Fruit fly (Drosophila melanogaster) whole organism, embryonic: ENCODE data around the gene CG13996.

ENCODE experiments used
- Atf-2 ChIP-seq: fragments of 200-800 bp; sonication (Bioruptor generic); optimal IDR thresholded peaks from 2 replicates; lab custom pipeline; 2016; ENCODE audit warnings: missing biosample characterization, missing genetic modification characterization
- Blimp-1 ChIP-seq: fragments of 200-800 bp; sonication (Bioruptor generic); optimal IDR thresholded peaks from 3 replicates; lab custom pipeline; 2018; ENCODE audit warnings: missing biosample characterization, missing genetic modification characterization, mild to moderate bottlenecking, moderate library complexity, missing genetic modification reagents
- CG11456 ChIP-seq: fragments of 200-800 bp; sonication (Bioruptor generic); IDR thresholded peaks from 3 replicates; pipeline ENCODE4 v1.3.6; 2022; ENCODE audit warnings: missing biosample characterization, missing genetic modification characterization
- CG11695 ChIP-seq: fragments of 200-800 bp; sonication (Bioruptor generic); IDR thresholded peaks from 3 replicates; pipeline ENCODE4 v1.3.6; 2022; ENCODE audit warnings: missing biosample characterization, missing genetic modification characterization
- CG15696 ChIP-seq: fragments of 200-800 bp; sonication (Bioruptor generic); optimal IDR thresholded peaks from 2 replicates; lab custom pipeline; 2019; ENCODE audit warnings: missing biosample characterization, mild to moderate bottlenecking, missing genetic modification characterization, moderate library complexity
- CG17359 ChIP-seq: fragments of 200-800 bp; sonication (Bioruptor generic); optimal IDR thresholded peaks from 3 replicates; lab custom pipeline; 2018; ENCODE audit warnings: missing biosample characterization, mild to moderate bottlenecking, missing genetic modification characterization, moderate library complexity
- CG17802 ChIP-seq: fragments of 200-800 bp; sonication (Bioruptor generic); optimal IDR thresholded peaks from 2 replicates; lab custom pipeline; 2018; ENCODE audit warnings: missing biosample characterization, mild to moderate bottlenecking, missing genetic modification characterization, moderate library complexity
- CG17829 ChIP-seq: fragments of 200-800 bp; optimal IDR thresholded peaks from 2 replicates; lab custom pipeline; 2019; ENCODE audit warnings: missing biosample characterization, mild to moderate bottlenecking, missing genetic modification characterization, moderate library complexity
- CG17912 ChIP-seq: fragments of 200-800 bp; sonication (Bioruptor generic); optimal IDR thresholded peaks from 2 replicates; lab custom pipeline; 2018; ENCODE audit warnings: missing biosample characterization, mild to moderate bottlenecking, missing genetic modification characterization
- CG18011 ChIP-seq: fragments of 200-800 bp; sonication (Bioruptor generic); optimal IDR thresholded peaks from 2 replicates; lab custom pipeline; 2017; ENCODE audit warnings: missing biosample characterization, missing genetic modification characterization, mild to moderate bottlenecking, moderate library complexity, missing genotype
- CG18764 ChIP-seq: fragments of 200-800 bp; sonication (Bioruptor generic); optimal IDR thresholded peaks from 3 replicates; lab custom pipeline; 2016; ENCODE audit warnings: missing biosample characterization, missing genetic modification characterization
- CG8944 ChIP-seq: fragments of 200-800 bp; sonication (Bioruptor generic); optimal IDR thresholded peaks from 3 replicates; lab custom pipeline; 2016; ENCODE audit warnings: missing biosample characterization, missing genetic modification characterization
- CG9817 ChIP-seq: fragments of 200-800 bp; sonication (Bioruptor generic); optimal IDR thresholded peaks from 2 replicates; lab custom pipeline; 2018; ENCODE audit warnings: missing biosample characterization, mild to moderate bottlenecking, missing genetic modification characterization, moderate library complexity
- CG9932 ChIP-seq: fragments of 200-800 bp; sonication (Bioruptor generic); IDR thresholded peaks from 2 replicates; pipeline ENCODE4 v1.3.6; 2022; ENCODE audit warnings: missing biosample characterization, missing genetic modification characterization
- Dbx ChIP-seq: fragments of 200-800 bp; sonication (Bioruptor generic); IDR thresholded peaks from 3 replicates; pipeline ENCODE4 v1.3.6; 2022; ENCODE audit warnings: missing biosample characterization, missing genetic modification characterization
- Drgx ChIP-seq: fragments of 200-800 bp; sonication (Bioruptor generic); IDR thresholded peaks from 2 replicates; pipeline ENCODE4 v1.3.6; 2022; ENCODE audit warnings: missing biosample characterization, missing genetic modification characterization
- Hand ChIP-seq: fragments of 200-800 bp; sonication (Bioruptor generic); optimal IDR thresholded peaks from 2 replicates; lab custom pipeline; 2017; ENCODE audit warnings: mild to moderate bottlenecking, missing biosample characterization, missing genetic modification reagents, missing genetic modification characterization
- Hmr ChIP-seq: fragments of 200-800 bp; sonication (Bioruptor generic); optimal IDR thresholded peaks from 3 replicates; lab custom pipeline; 2017; ENCODE audit warnings: mild to moderate bottlenecking, missing biosample characterization, missing genetic modification reagents, missing genetic modification characterization
- Hr3 ChIP-seq: fragments of 200-800 bp; sonication (Bioruptor generic); optimal IDR thresholded peaks from 3 replicates; lab custom pipeline; 2016; ENCODE audit warnings: missing biosample characterization, missing genetic modification characterization
- Hr51 ChIP-seq, 2 experiments: fragments of 200-800 bp; sonication (Bioruptor generic); optimal IDR thresholded peaks; 2 replicates in 1 of 2; 3 replicates in 1 of 2; lab custom pipeline; 2016 to 2018; ENCODE audit warnings: missing biosample characterization in 2 of 2, missing genetic modification characterization in 2 of 2, mild to moderate bottlenecking in 1 of 2, moderate library complexity in 1 of 2
- MTF-1 ChIP-seq: fragments of 200-800 bp; sonication (Bioruptor generic); optimal IDR thresholded peaks from 2 replicates; lab custom pipeline; 2018; ENCODE audit warnings: missing biosample characterization, mild to moderate bottlenecking, missing genetic modification characterization, borderline replicate concordance
- Meics ChIP-seq: fragments of 200-800 bp; sonication (Bioruptor generic); optimal IDR thresholded peaks from 2 replicates; lab custom pipeline; 2017; ENCODE audit warnings: missing biosample characterization, mild to moderate bottlenecking, missing genetic modification characterization
- Myb ChIP-seq: fragments of 200-800 bp; sonication (Bioruptor generic); optimal IDR thresholded peaks from 2 replicates; lab custom pipeline; 2016; ENCODE audit warnings: missing biosample characterization, missing genetic modification characterization
- NC2α ChIP-seq: fragments of 200-800 bp; sonication (Bioruptor generic); optimal IDR thresholded peaks from 2 replicates; lab custom pipeline; 2016; ENCODE audit warnings: missing biosample characterization, missing genetic modification characterization
- NfI ChIP-seq: fragments of 200-800 bp; sonication (Bioruptor generic); optimal IDR thresholded peaks from 3 replicates; lab custom pipeline; 2018; ENCODE audit warnings: missing biosample characterization, mild to moderate bottlenecking, missing genetic modification characterization, moderate library complexity
- Poxn ChIP-seq: fragments of 200-800 bp; sonication (Bioruptor generic); IDR thresholded peaks from 2 replicates; pipeline ENCODE4 v1.3.6; 2022; ENCODE audit warnings: missing biosample characterization, missing genetic modification characterization
- Stat92E ChIP-seq, 3 experiments: fragments of >200 bp in 2 of 3; fragments of 200-800 bp in 1 of 3; sonication (Bioruptor generic) in 1 of 3; optimal IDR thresholded peaks; 2 replicates each; lab custom pipeline; 2017 to 2019; ENCODE audit warnings: missing biosample characterization in 3 of 3, missing genetic modification characterization in 3 of 3, mild to moderate bottlenecking in 1 of 3, moderate library complexity in 1 of 3
- Taf1 ChIP-seq: fragments of 200-800 bp; sonication (Bioruptor generic); IDR thresholded peaks from 2 replicates; pipeline ENCODE4 v1.3.6; 2022; ENCODE audit warnings: missing biosample characterization, missing genetic modification characterization
- bbx ChIP-seq: fragments of 200-800 bp; sonication (Bioruptor generic); IDR thresholded peaks from 2 replicates; pipeline ENCODE4 v1.3.6; 2022; ENCODE audit warnings: missing biosample characterization, missing genetic modification characterization; ENCODE audit not compliant: partially characterized antibody
- ci ChIP-seq: fragments of 200-800 bp; sonication (Bioruptor generic); IDR thresholded peaks from 3 replicates; pipeline ENCODE4 v1.3.6; 2022; ENCODE audit warnings: missing biosample characterization, missing genetic modification characterization
- cwo ChIP-seq: fragments of 200-800 bp; sonication (Bioruptor generic); optimal IDR thresholded peaks from 3 replicates; lab custom pipeline; 2017; ENCODE audit warnings: missing biosample characterization, missing genetic modification characterization, mild to moderate bottlenecking, moderate library complexity, missing genetic modification reagents
- dysf ChIP-seq: fragments of 200-800 bp; sonication (Bioruptor generic); IDR thresholded peaks from 3 replicates; pipeline ENCODE4 v1.3.6; 2022; ENCODE audit warnings: missing biosample characterization, missing genetic modification characterization
- ewg ChIP-seq: fragments of 200-800 bp; sonication (Bioruptor generic); optimal IDR thresholded peaks from 3 replicates; lab custom pipeline; 2017; ENCODE audit warnings: mild to moderate bottlenecking, missing biosample characterization, missing genetic modification reagents, missing genetic modification characterization
- exex ChIP-seq: fragments of 200-800 bp; sonication (Bioruptor generic); optimal IDR thresholded peaks from 4 replicates; lab custom pipeline; 2018; ENCODE audit warnings: missing biosample characterization, mild to moderate bottlenecking, missing genetic modification characterization, moderate library complexity
- grau ChIP-seq: fragments of 200-800 bp; optimal IDR thresholded peaks from 3 replicates; lab custom pipeline; 2019; ENCODE audit warnings: missing biosample characterization, mild to moderate bottlenecking, missing genetic modification characterization, moderate library complexity
- hb ChIP-seq: fragments of 200-800 bp; sonication (Bioruptor generic); IDR thresholded peaks from 3 replicates; pipeline ENCODE4 v1.3.6; 2022; ENCODE audit warnings: missing biosample characterization, missing genetic modification characterization; ENCODE audit not compliant: partially characterized antibody
- her ChIP-seq: fragments of 200-800 bp; sonication (Bioruptor generic); optimal IDR thresholded peaks from 2 replicates; lab custom pipeline; 2016; ENCODE audit warnings: missing biosample characterization, missing genetic modification characterization
- insv ChIP-seq, 2 experiments: fragments of 200-800 bp; sonication (Bioruptor generic); optimal IDR thresholded peaks; 3 replicates each; lab custom pipeline; 2016 to 2018; ENCODE audit warnings: missing biosample characterization in 2 of 2, missing genetic modification characterization in 2 of 2
- inv ChIP-seq: fragments of 200-800 bp; sonication (Bioruptor generic); IDR thresholded peaks from 2 replicates; pipeline ENCODE4 v1.3.6; 2022; ENCODE audit warnings: missing biosample characterization, missing genetic modification characterization; ENCODE audit not compliant: partially characterized antibody
- lov ChIP-seq, 2 experiments: fragments of 200-800 bp in 1 of 2; fragments of >200 bp in 1 of 2; sonication (Bioruptor generic) in 1 of 2; IDR thresholded peaks in 1 of 2; optimal IDR thresholded peaks in 1 of 2; 2 replicates in 1 of 2; 3 replicates in 1 of 2; pipeline versions ENCODE4 v1.3.6 to Lab custom; 2017 to 2022; ENCODE audit warnings: missing biosample characterization in 1 of 2, missing genetic modification characterization in 1 of 2
- luna ChIP-seq: fragments of 200-800 bp; sonication (Bioruptor generic); optimal IDR thresholded peaks from 2 replicates; lab custom pipeline; 2016; ENCODE audit warnings: missing biosample characterization, missing genetic modification characterization
- onecut ChIP-seq: fragments of 200-800 bp; sonication (Bioruptor generic); IDR thresholded peaks from 2 replicates; pipeline ENCODE4 v1.3.6; 2022; ENCODE audit warnings: missing biosample characterization, missing genetic modification characterization
- peb ChIP-seq: fragments of 200-800 bp; sonication (Bioruptor generic); IDR thresholded peaks from 2 replicates; pipeline ENCODE4 v1.3.6; 2022; ENCODE audit warnings: missing biosample characterization, missing genetic modification characterization
- psq ChIP-seq: fragments of 200-800 bp; sonication (Bioruptor generic); optimal IDR thresholded peaks from 2 replicates; lab custom pipeline; 2017; ENCODE audit warnings: missing biosample characterization, missing genetic modification characterization
- repo ChIP-seq: fragments of 200-800 bp; sonication (Bioruptor generic); optimal IDR thresholded peaks from 2 replicates; lab custom pipeline; 2016; ENCODE audit warnings: missing biosample characterization, missing genetic modification characterization
- seq ChIP-seq: fragments of 200-800 bp; sonication (Bioruptor generic); IDR thresholded peaks from 2 replicates; pipeline ENCODE4 v1.3.6; 2022; ENCODE audit warnings: missing biosample characterization, missing genetic modification characterization
- sima ChIP-seq: fragments of 200-800 bp; sonication (Bioruptor generic); optimal IDR thresholded peaks from 2 replicates; lab custom pipeline; 2016; ENCODE audit warnings: missing biosample characterization, missing genetic modification characterization
- sisA ChIP-seq: fragments of 200-800 bp; sonication (Bioruptor generic); IDR thresholded peaks from 2 replicates; pipeline ENCODE4 v1.3.6; 2022; ENCODE audit warnings: missing biosample characterization, missing genetic modification characterization
- tgo ChIP-seq: fragments of 200-800 bp; sonication (Bioruptor generic); IDR thresholded peaks from 3 replicates; pipeline ENCODE4 v1.3.6; 2022; ENCODE audit warnings: missing biosample characterization, missing genetic modification characterization

Gene CG13996

DNA sequence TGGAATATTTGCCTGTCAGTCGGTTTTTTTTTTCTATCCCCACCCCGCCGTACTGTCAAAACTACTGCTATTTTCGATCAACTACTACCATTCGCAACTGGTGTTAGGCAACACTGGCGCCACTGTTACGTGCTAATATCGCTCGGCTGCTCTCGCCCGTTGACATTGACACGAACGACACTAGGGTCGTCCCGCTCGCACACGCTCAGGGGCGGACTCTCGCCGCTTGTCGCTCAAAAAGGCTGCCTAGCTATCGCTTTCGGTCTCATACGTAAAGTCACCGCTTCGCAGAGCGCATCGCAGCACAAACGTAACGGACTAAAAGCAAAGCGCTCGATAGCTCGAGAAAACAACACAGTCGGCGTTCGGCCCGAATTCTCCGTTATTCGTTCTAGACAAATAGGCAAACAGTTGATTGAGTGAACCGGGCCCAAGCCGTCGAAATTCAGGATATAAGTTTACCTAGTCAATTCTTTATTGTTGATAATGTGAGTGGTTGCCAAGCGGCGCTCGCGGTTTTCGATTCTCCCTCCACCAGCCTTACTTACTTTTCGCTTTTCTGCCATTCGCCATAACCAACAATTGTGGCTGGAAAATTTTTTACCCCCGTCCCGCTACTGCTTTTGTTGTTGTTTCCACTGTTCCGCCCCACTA, 38.2 kb upstream of the CG13996 start (continued):
- TF ChIP-seq CG18011 (GFP tag; lab: Kevin White, UChicago) (no peak), CG8944 (GFP tag; lab: Kevin White, UChicago) (no peak), CG11456 (GFP tag; lab: Robert Waterston, UW) (no peak), CG18764 (GFP tag; lab: Kevin White, UChicago) (no peak), Drgx (GFP tag; lab: Robert Waterston, UW) (no peak), CG9817 (peak; percentile 38), Hr51 (GFP tag; optimal IDR thresholded peaks at IDR 0.05; lab: Kevin White, UChicago) (peak in 1 of 2 experiments; percentile 23), Atf-2 (GFP tag; lab: Kevin White, UChicago) (no peak), CG15696 (tag; lab: Kevin White, UChicago) (no peak), peb (GFP tag; lab: Robert Waterston, UW) (no peak), grau (peak; percentile 42), dysf (GFP tag; lab: Robert Waterston, UW) (no peak), luna (GFP tag; lab: Kevin White, UChicago) (no peak), lov (optimal IDR thresholded peaks at IDR 0.05; lab: Kevin White, UChicago) (no peak), lov (GFP tag; IDR thresholded peaks at IDR 0.05; lab: Robert Waterston, UW) (no peak), onecut (GFP tag; lab: Robert Waterston, UW) (peak; percentile 56), CG17829 (tag; lab: Kevin White, UChicago) (peak; percentile 52), MTF-1 (no peak), CG17802 (tag; lab: Kevin White, UChicago) (no peak), ci (GFP tag; lab: Robert Waterston, UW) (no peak), Myb (GFP tag; lab: Kevin White, UChicago) (peak; percentile 41), Hand (peak; percentile 16), exex (peak; percentile 4), CG9932 (GFP tag; lab: Robert Waterston, UW) (no peak), sisA (GFP tag; lab: Robert Waterston, UW) (no peak), Blimp-1 (GFP tag; lab: Kevin White, UChicago) (no peak), sima (GFP tag; lab: Kevin White, UChicago) (no peak), Dbx (GFP tag; lab: Robert Waterston, UW) (no peak), CG17359 (tag; lab: Kevin White, UChicago) (peak; percentile 9), her (GFP tag; lab: Kevin White, UChicago) (peak; percentile 41), Hr3 (no peak), seq (GFP tag; lab: Robert Waterston, UW) (no peak), CG17912 (GFP tag; lab: Kevin White, UChicago) (peak; percentile 15), NC2α (GFP tag; lab: Kevin White, UChicago) (no peak), Taf1 (GFP tag; lab: Robert Waterston, UW) (no peak), tgo (no peak), psq (GFP tag; lab: Kevin White, UChicago) (no peak), NfI (GFP tag; lab: Kevin White, UChicago) (peak; percentile 30), Hmr (GFP tag; lab: Kevin White, UChicago) (peak; percentile 53), cwo (GFP tag; lab: Kevin White, UChicago) (no peak), repo (GFP tag; lab: Kevin White, UChicago) (no peak), insv (GFP tag; optimal IDR thresholded peaks at IDR 0.05; lab: Kevin White, UChicago) (peak in 1 of 2 experiments; percentile 62), CG11695 (no peak), Poxn (GFP tag; lab: Robert Waterston, UW) (no peak), inv (GFP tag; lab: Robert Waterston, UW) (no peak), hb (no peak), bbx (GFP tag; lab: Robert Waterston, UW) (no peak), Stat92E (GFP tag; optimal IDR thresholded peaks at IDR 0.05; lab: Kevin White, UChicago) (no peak), Meics (GFP tag; lab: Kevin White, UChicago) (peak; percentile 29), ewg (peak; percentile 40)
